Worm (Caenorhabditis elegans) whole organism, midembryonic: ENCODE data around the gene apx-1.

Experiments
- T22C8.4 ChIP-seq: fragments of 200-800 bp; sonication (Bioruptor generic); IDR thresholded peaks from 2 replicates; pipeline ENCODE4 v1.3.6; 2022; ENCODE audit warnings: missing genetic modification characterization, missing compliant biosample characterization
- flt-1 ChIP-seq: fragments of 200-800 bp; sonication (Bioruptor generic); IDR thresholded peaks from 2 replicates; pipeline ENCODE4 v1.3.6; 2022; ENCODE audit warnings: missing genetic modification characterization, missing compliant biosample characterization
- ztf-23 ChIP-seq: fragments of 200-800 bp; sonication (Bioruptor generic); IDR thresholded peaks from 2 replicates; pipeline ENCODE4 v1.3.6; 2022; ENCODE audit warnings: missing genetic modification reagents, missing genetic modification characterization, missing compliant biosample characterization
- ztf-29 ChIP-seq: fragments of 200-800 bp; sonication (Bioruptor generic); IDR thresholded peaks from 2 replicates; pipeline ENCODE4 v1.3.6; 2022; ENCODE audit warnings: missing genetic modification reagents, missing genetic modification characterization, missing compliant biosample characterization

DNA sequence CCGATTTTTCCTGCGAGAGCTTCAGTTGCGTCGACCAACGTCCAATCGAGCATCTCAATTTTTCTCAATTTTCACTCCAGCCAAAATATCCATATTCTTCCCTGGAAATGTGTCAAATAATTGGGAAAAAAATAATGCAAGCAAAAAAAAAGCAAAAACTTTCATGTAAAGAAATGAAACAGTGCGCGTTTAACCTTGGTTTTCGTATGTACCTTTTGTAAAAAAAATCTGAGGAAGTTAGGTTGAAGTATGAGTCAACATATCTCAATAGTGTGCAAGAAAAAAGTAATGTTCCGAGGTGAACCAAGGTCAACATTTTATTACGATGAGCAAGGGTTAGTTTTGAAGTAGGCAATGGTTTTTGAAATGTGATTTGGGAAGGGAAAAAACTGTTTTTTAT is 40.2 kb downstream of the apx-1 start, which contains the start of gene T28A11.13:
- TF ChIP-seq flt-1 (GFP tag; lab: Robert Waterston, UW), result no peak
- no peak for TF ChIP-seq T22C8.4 (GFP tag; lab: Robert Waterston, UW)
- no peak for TF ChIP-seq ztf-29 (GFP tag; lab: Robert Waterston, UW)
- no peak for TF ChIP-seq ztf-23 (GFP tag; lab: Robert Waterston, UW)
